Fruit fly (Drosophila melanogaster): Measurements from ENCODE around the gene Prosbeta7.

Prosbeta7 gene

DNA sequence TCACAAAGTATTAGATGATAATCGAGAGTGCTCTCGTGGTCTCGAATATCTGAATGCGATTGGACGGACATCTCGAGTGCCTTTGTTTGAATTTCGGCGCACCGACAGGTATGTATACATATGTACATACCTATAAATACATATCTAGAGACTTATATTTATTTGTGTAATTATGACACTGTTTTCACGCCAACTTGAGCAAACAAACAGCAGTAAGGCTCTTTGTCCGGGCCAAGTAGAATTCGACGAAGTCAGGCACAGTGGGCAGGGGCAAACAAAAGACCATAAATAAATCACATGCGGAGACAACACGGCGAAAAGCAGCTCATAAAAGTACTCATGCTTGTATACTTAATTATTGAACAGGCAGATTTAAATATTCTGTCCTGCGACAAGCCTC lies 37.5 kb downstream of the Prosbeta7 start (continued):
- no peak for TF ChIP-seq dpn (GFP tag; optimal IDR thresholded peaks at IDR 0.05)
- TF ChIP-seq gro (GFP tag; optimal IDR thresholded peaks at IDR 0.05): no peak
- no peak for TF ChIP-seq Bteb2 (GFP tag; optimal IDR thresholded peaks at IDR 0.05)
- no peak for TF ChIP-seq Nf-YB (GFP tag; optimal IDR thresholded peaks at IDR 0.05)
- TF ChIP-seq Atf3 (GFP tag; optimal IDR thresholded peaks at IDR 0.05): no peak
- no peak for TF ChIP-seq Dref (GFP tag; IDR thresholded peaks at IDR 0.05)
- TF ChIP-seq crp (GFP tag; optimal IDR thresholded peaks at IDR 0.05): no peak
- no peak for TF ChIP-seq fd64A (GFP tag; optimal IDR thresholded peaks at IDR 0.05)
- TF ChIP-seq Blimp-1 (GFP tag; optimal IDR thresholded peaks at IDR 0.05): peak; percentile 19
- TF ChIP-seq CG17912 (GFP tag; optimal IDR thresholded peaks at IDR 0.05): no peak
- no peak for TF ChIP-seq CG12299 (tag; optimal IDR thresholded peaks at IDR 0.05)
- no peak for TF ChIP-seq CG14050 (GFP tag; IDR thresholded peaks at IDR 0.05)
- TF ChIP-seq ase (GFP tag; IDR thresholded peaks at IDR 0.05): no peak
- TF ChIP-seq CG11504 (tag; optimal IDR thresholded peaks at IDR 0.05): no peak
- no peak for TF ChIP-seq twi (tag; optimal IDR thresholded peaks at IDR 0.05)
- no peak for TF ChIP-seq pita (GFP tag; optimal IDR thresholded peaks at IDR 0.05)
- TF ChIP-seq ranshi (GFP tag; IDR thresholded peaks at IDR 0.05): no peak
- no peak for TF ChIP-seq Trl (optimal IDR thresholded peaks at IDR 0.05)
- TF ChIP-seq Trl (GFP tag; optimal IDR thresholded peaks at IDR 0.05): no peak
- TF ChIP-seq Sry-β (GFP tag; optimal IDR thresholded peaks at IDR 0.05): no peak
- no peak for TF ChIP-seq E2f2 (GFP tag; IDR thresholded peaks at IDR 0.05)
- TF ChIP-seq Dll (GFP tag; IDR thresholded peaks at IDR 0.05; ENCODE audit: partially characterized antibody): no peak
- no peak for TF ChIP-seq CG9876 (GFP tag; optimal IDR thresholded peaks at IDR 0.05)
- TF ChIP-seq run (tag; optimal IDR thresholded peaks at IDR 0.05): no peak
- TF ChIP-seq CG17568 (GFP tag; optimal IDR thresholded peaks at IDR 0.05): peak; percentile 38
- TF ChIP-seq kay (GFP tag; optimal IDR thresholded peaks at IDR 0.05): no peak
- no peak for TF ChIP-seq CG6689 (GFP tag; IDR thresholded peaks at IDR 0.05)
- TF ChIP-seq Gug (GFP tag; IDR thresholded peaks at IDR 0.05): no peak
- no peak for TF ChIP-seq CG6272 (GFP tag; IDR thresholded peaks at IDR 0.05)
- TF ChIP-seq ab (GFP tag; optimal IDR thresholded peaks at IDR 0.05): no peak
- no peak for TF ChIP-seq CG13775 (GFP tag; optimal IDR thresholded peaks at IDR 0.05)
- no peak for TF ChIP-seq CG7271 (tag; optimal IDR thresholded peaks at IDR 0.05)
- no peak for TF ChIP-seq CG11093 (GFP tag; IDR thresholded peaks at IDR 0.05)
- TF ChIP-seq sr (GFP tag; IDR thresholded peaks at IDR 0.05): no peak
- no peak for TF ChIP-seq CG3281 (GFP tag; optimal IDR thresholded peaks at IDR 0.05)
- TF ChIP-seq Deaf1 (tag; optimal IDR thresholded peaks at IDR 0.05): no peak
- peak; percentile 28; the same call in 1 of the 2 replicates for TF ChIP-seq onecut (GFP tag; IDR thresholded peaks at IDR 0.05)
- peak; percentile 55 for TF ChIP-seq CG6813 (GFP tag; optimal IDR thresholded peaks at IDR 0.05)
- TF ChIP-seq CG1792 (GFP tag; optimal IDR thresholded peaks at IDR 0.05): no peak
- no peak for TF ChIP-seq D19B (GFP tag; optimal IDR thresholded peaks at IDR 0.05)
- peak; percentile 75 for TF ChIP-seq CG15696 (tag; optimal IDR thresholded peaks at IDR 0.05)
- peak; percentile 41 for TF ChIP-seq BtbVII (GFP tag; optimal IDR thresholded peaks at IDR 0.05)
- TF ChIP-seq vnd (GFP tag; IDR thresholded peaks at IDR 0.05; ENCODE audit: partially characterized antibody): no peak
- peak; percentile 37 for TF ChIP-seq dmrt11E (tag; optimal IDR thresholded peaks at IDR 0.05)
- no peak for TF ChIP-seq CG3847 (GFP tag; IDR thresholded peaks at IDR 0.05)
- TF ChIP-seq CG7556 (GFP tag; optimal IDR thresholded peaks at IDR 0.05): no peak
- no peak for TF ChIP-seq trem (tag; optimal IDR thresholded peaks at IDR 0.05)
- no peak for TF ChIP-seq CG32532 (GFP tag; IDR thresholded peaks at IDR 0.05)
- TF ChIP-seq CG13287 (GFP tag; IDR thresholded peaks at IDR 0.05; ENCODE audit: partially characterized antibody): no peak
- TF ChIP-seq knrl (GFP tag; IDR thresholded peaks at IDR 0.05; ENCODE audit: partially characterized antibody): no peak
- TF ChIP-seq chif (GFP tag; optimal IDR thresholded peaks at IDR 0.05): no peak
- TF ChIP-seq az2 (GFP tag; optimal IDR thresholded peaks at IDR 0.05): no peak
